Worm (Caenorhabditis elegans) whole organism, L4/young adult: ENCODE measurements around the gene K11D12.6.

Experiments
- W03F9.2 ChIP-seq: fragments of 150-350 bp; optimal IDR thresholded peaks from 2 replicates; lab custom pipeline; 2014; ENCODE audit warnings: missing biosample characterization, missing genetic modification characterization
- dao-5 ChIP-seq: sonication (generic microtip); optimal IDR thresholded peaks from 2 replicates; lab custom pipeline; 2016; ENCODE audit warnings: missing genotype, missing genetic modification characterization, moderate library complexity, missing compliant biosample characterization
- him-1 ChIP-seq: sonication (generic microtip); optimal IDR thresholded peaks from 2 replicates; lab custom pipeline; 2016; ENCODE audit warnings: missing genotype, missing genetic modification reagents, missing genetic modification characterization, missing compliant biosample characterization

DNA sequence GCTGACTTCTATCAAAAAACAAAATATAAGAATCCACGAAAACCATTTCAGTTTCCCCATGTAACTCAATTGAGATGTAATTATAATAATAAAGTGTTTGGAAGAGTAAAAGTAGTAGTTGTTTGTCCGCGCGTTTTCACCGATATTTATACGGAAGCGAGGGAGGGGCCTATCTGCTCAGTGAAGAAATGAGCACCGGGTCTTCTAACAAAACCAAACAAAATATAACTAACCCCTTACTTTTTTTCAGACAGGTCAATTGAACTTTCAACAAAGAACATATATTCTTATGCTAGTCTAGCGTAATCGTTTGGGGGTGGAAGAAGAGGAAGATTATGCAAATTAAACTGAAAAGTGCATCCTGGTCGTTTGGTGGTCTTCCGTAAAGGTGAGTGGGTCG, 39.8 kb downstream of the K11D12.6 start, which contains the start of gene ncx-9:
- TF ChIP-seq him-1 (no peak), dao-5 (tag; lab: Kevin White, UChicago) (no peak), W03F9.2 (tag; lab: Kevin White, UChicago) (no peak)
